Fruit fly (Drosophila melanogaster) whole organism: ENCODE measurements around the gene Mpp6.

Experiments used
- CG8478 ChIP-seq: fragments of >200 bp; optimal IDR thresholded peaks from 2 replicates; lab custom pipeline; 2018; ENCODE audit warnings: inconsistent platforms
- Dll ChIP-seq: fragments of >200 bp; optimal IDR thresholded peaks from 2 replicates; lab custom pipeline; 2017
- EcR ChIP-seq, 2 experiments: fragments of >200 bp; optimal IDR thresholded peaks; 2 replicates each; lab custom pipeline; 2017; ENCODE audit warnings: missing biosample characterization in 2 of 2, missing genetic modification characterization in 2 of 2, missing genetic modification reagents in 2 of 2
- pan ChIP-seq: fragments of >200 bp; optimal IDR thresholded peaks from 2 replicates; lab custom pipeline; 2017
- psq ChIP-seq: fragments of >200 bp; optimal IDR thresholded peaks from 2 replicates; lab custom pipeline; 2017
- usp ChIP-seq: fragments of >200 bp; optimal IDR thresholded peaks from 2 replicates; lab custom pipeline; 2017; ENCODE audit warnings: missing biosample characterization, missing genetic modification characterization, mixed read lengths

- TF ChIP-seq Dll (lab: Kevin White, UChicago), result no peak
- no peak for TF ChIP-seq EcR (GFP tag; optimal IDR thresholded peaks at IDR 0.05; lab: Kevin White, UChicago)
- no peak for TF ChIP-seq pan (lab: Kevin White, UChicago)
- no peak for TF ChIP-seq psq (lab: Kevin White, UChicago)
- no peak for TF ChIP-seq CG8478 (lab: Kevin White, UChicago)
- no peak for TF ChIP-seq usp (GFP tag; lab: Kevin White, UChicago)
Observed at dm6 chr2L:21197178-21197577, 41.1 kb downstream of the Mpp6 start.
